Worm (Caenorhabditis elegans): ENCODE results near the gene col-96.

ce11 chrIII:11732056-11732455, 25.5 kb upstream of the col-96 start, which contains the start of gene Y41C4A.21:
- no peak for TF ChIP-seq ztf-29 (GFP tag; IDR thresholded peaks at IDR 0.05)
- no peak for TF ChIP-seq tab-1 (GFP tag; IDR thresholded peaks at IDR 0.05)
- no peak for TF ChIP-seq med-1 (GFP tag; optimal IDR thresholded peaks at IDR 0.05; ENCODE audit: insufficient read depth)
- TF ChIP-seq flt-1 (GFP tag; IDR thresholded peaks at IDR 0.05) = no peak
- no peak for TF ChIP-seq ztf-23 (GFP tag; IDR thresholded peaks at IDR 0.05)
- no peak for TF ChIP-seq ref-1 (GFP tag; conservative IDR thresholded peaks at IDR 0.05)
- no peak for TF ChIP-seq klf-2 (GFP tag; conservative IDR thresholded peaks at IDR 0.05)
- no peak for TF ChIP-seq cog-1 (tag; optimal IDR thresholded peaks at IDR 0.05)
- TF ChIP-seq T22C8.4 (GFP tag; IDR thresholded peaks at IDR 0.05) = no peak
